Worm (Caenorhabditis elegans) whole organism, early embryonic: ENCODE results near the gene C54E4.4.

ENCODE experiments used
- B0310.2 ChIP-seq: sonication (generic microtip); optimal IDR thresholded peaks from 2 replicates; lab custom pipeline; 2016; ENCODE audit warnings: mild to moderate bottlenecking, missing genetic modification characterization, missing compliant biosample characterization
- F13C5.2 ChIP-seq: sonication (generic microtip); optimal IDR thresholded peaks from 2 replicates; lab custom pipeline; 2017; ENCODE audit warnings: mild to moderate bottlenecking, missing genetic modification characterization, inconsistent platforms, missing compliant biosample characterization
- aly-1 ChIP-seq: sonication (generic microtip); optimal IDR thresholded peaks from 2 replicates; lab custom pipeline; 2016; ENCODE audit warnings: missing genetic modification characterization, missing compliant biosample characterization
- ama-1 ChIP-seq: fragments of 150-350 bp; optimal IDR thresholded peaks from 2 replicates; lab custom pipeline; 2014
- ceh-13 ChIP-seq: fragments of 200-800 bp; sonication (Bioruptor generic); optimal IDR thresholded peaks from 2 replicates; lab custom pipeline; 2018; ENCODE audit warnings: mild to moderate bottlenecking, missing genetic modification characterization, missing compliant biosample characterization
- ceh-36 ChIP-seq: sonication (generic microtip); optimal IDR thresholded peaks from 2 replicates; lab custom pipeline; 2016; ENCODE audit warnings: missing genetic modification characterization, inconsistent platforms, missing compliant biosample characterization
- ets-7 ChIP-seq: sonication (generic microtip); optimal IDR thresholded peaks from 2 replicates; lab custom pipeline; 2016; ENCODE audit warnings: missing genotype, missing genetic modification characterization, missing compliant biosample characterization
- flt-1 ChIP-seq: fragments of 200-800 bp; sonication (Bioruptor generic); IDR thresholded peaks from 2 replicates; pipeline ENCODE4 v1.3.6; 2022; ENCODE audit warnings: missing genetic modification characterization, missing compliant biosample characterization
- hmbx-1 ChIP-seq: sonication (generic microtip); optimal IDR thresholded peaks from 2 replicates; lab custom pipeline; 2016; ENCODE audit warnings: mild to moderate bottlenecking, missing genetic modification characterization, missing compliant biosample characterization
- hmg-4 ChIP-seq: fragments of 200-800 bp; sonication (Bioruptor generic); optimal IDR thresholded peaks from 2 replicates; lab custom pipeline; 2018; ENCODE audit warnings: mild to moderate bottlenecking, missing genetic modification characterization, missing compliant biosample characterization
- hnd-1 ChIP-seq: sonication (generic microtip); optimal IDR thresholded peaks from 2 replicates; lab custom pipeline; 2016; ENCODE audit warnings: missing genetic modification characterization, missing compliant biosample characterization
- pes-1 ChIP-seq: fragments of 200-800 bp; sonication (Bioruptor generic); IDR thresholded peaks from 2 replicates; pipeline ENCODE4 v1.3.6; 2022; ENCODE audit warnings: missing genetic modification reagents, missing genetic modification characterization, missing compliant biosample characterization
- scrt-1 ChIP-seq: fragments of 200-800 bp; sonication (Bioruptor generic); IDR thresholded peaks from 2 replicates; pipeline ENCODE4 v1.3.6; 2022; ENCODE audit warnings: missing genetic modification characterization, missing compliant biosample characterization
- sea-1 ChIP-seq: fragments of 200-800 bp; sonication (Bioruptor generic); conservative IDR thresholded peaks from 2 replicates; pipeline ENCODE4 v1.3.6; 2022; ENCODE audit warnings: missing genetic modification characterization, missing compliant biosample characterization
- tbx-11 ChIP-seq: fragments of 200-800 bp; sonication (Bioruptor generic); IDR thresholded peaks from 2 replicates; pipeline ENCODE4 v1.3.6; 2022; ENCODE audit warnings: missing genetic modification characterization, missing compliant biosample characterization
- tbx-37 ChIP-seq: fragments of 200-800 bp; sonication (Bioruptor generic); conservative IDR thresholded peaks from 2 replicates; pipeline ENCODE4 v1.3.6; 2022; ENCODE audit warnings: missing genetic modification reagents, missing genetic modification characterization, missing compliant biosample characterization
- tra-4 ChIP-seq: sonication (generic microtip); optimal IDR thresholded peaks from 2 replicates; lab custom pipeline; 2017; ENCODE audit warnings: missing genetic modification characterization, missing compliant biosample characterization

The C54E4.4 gene

DNA sequence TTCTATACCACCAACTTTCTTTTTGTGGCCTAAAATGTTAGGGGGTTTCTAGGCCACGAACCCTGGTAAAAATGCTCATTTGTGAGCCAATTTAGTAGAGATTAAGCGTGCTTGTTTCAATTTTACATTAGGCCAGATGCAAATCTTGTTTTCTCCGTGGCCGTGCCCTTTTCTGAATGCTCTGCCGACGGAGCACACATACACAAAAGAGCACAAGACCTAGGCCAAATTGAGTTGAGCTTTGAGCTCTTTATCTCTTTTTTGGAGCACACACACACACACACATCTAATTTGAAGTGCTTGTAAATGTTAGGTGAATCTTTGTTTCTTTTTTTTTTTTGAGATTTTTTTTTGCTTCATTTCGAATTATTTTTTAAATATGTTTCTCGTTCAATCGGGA, 4.5 kb upstream of the C54E4.4 start:
- TF ChIP-seq ama-1 (lab: Kevin White, UChicago) (no peak), aly-1 (tag; lab: Kevin White, UChicago) (no peak), hmg-4 (GFP tag; lab: Kevin White, UChicago) (no peak), scrt-1 (GFP tag; lab: Robert Waterston, UW) (no peak), sea-1 (no peak), tbx-37 (GFP tag; lab: Robert Waterston, UW) (no peak), ceh-13 (GFP tag; lab: Kevin White, UChicago) (no peak), pes-1 (no peak), hnd-1 (tag; lab: Kevin White, UChicago) (no peak), tra-4 (tag; lab: Kevin White, UChicago) (no peak), flt-1 (GFP tag; lab: Robert Waterston, UW) (no peak), B0310.2 (no peak), F13C5.2 (tag; lab: Kevin White, UChicago) (no peak), ets-7 (tag; lab: Kevin White, UChicago) (no peak), hmbx-1 (tag; lab: Kevin White, UChicago) (no peak)

- TF ChIP-seq hmg-4 (GFP tag; lab: Kevin White, UChicago) = no peak
- TF ChIP-seq ceh-36 (tag; lab: Kevin White, UChicago) = no peak
- TF ChIP-seq F13C5.2 (tag; lab: Kevin White, UChicago) = no peak
- TF ChIP-seq ets-7 (tag; lab: Kevin White, UChicago) = no peak
- TF ChIP-seq flt-1 (GFP tag; lab: Robert Waterston, UW) = no peak
- no peak for TF ChIP-seq sea-1
- no peak for TF ChIP-seq hnd-1 (tag; lab: Kevin White, UChicago)
- no peak for TF ChIP-seq B0310.2
- no peak for TF ChIP-seq ama-1 (lab: Kevin White, UChicago)
- TF ChIP-seq hmbx-1 (tag; lab: Kevin White, UChicago) = no peak
- TF ChIP-seq pes-1 = no peak
- TF ChIP-seq ceh-13 (GFP tag; lab: Kevin White, UChicago) = no peak
- TF ChIP-seq aly-1 (tag; lab: Kevin White, UChicago) = no peak
- no peak for TF ChIP-seq tbx-11
- no peak for TF ChIP-seq tra-4 (tag; lab: Kevin White, UChicago)
- no peak for TF ChIP-seq tbx-37 (GFP tag; lab: Robert Waterston, UW)
- no peak for TF ChIP-seq scrt-1 (GFP tag; lab: Robert Waterston, UW)
Measured at ce11 chrIV:2170332-2170731, 1.9 kb upstream of the C54E4.4 start.

DNA sequence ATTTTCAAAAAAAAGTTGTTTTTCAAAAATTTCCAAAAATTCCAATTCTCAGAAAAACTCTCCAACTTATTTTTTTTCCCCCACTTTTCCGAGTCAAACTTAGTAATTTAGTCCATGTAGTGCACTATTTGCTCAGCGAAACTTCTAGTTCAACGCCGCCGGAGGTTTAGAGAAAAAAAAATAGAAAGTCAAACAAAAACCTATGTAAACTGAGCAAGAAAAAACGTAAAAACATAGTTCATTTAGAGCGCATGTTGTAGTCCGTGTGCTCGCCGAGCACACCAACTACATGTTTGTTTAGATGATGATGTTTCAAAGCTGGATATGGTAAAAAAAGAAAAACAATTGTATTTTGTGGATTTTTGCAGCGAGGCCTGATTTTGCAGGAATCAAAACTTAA, 6.2 kb downstream of the C54E4.4 start:
- TF ChIP-seq sea-1 (no peak), F13C5.2 (tag; lab: Kevin White, UChicago) (no peak), hmg-4 (GFP tag; lab: Kevin White, UChicago) (no peak), pes-1 (no peak), hmbx-1 (tag; lab: Kevin White, UChicago) (no peak), ets-7 (tag; lab: Kevin White, UChicago) (no peak), ceh-13 (GFP tag; lab: Kevin White, UChicago) (no peak), hnd-1 (tag; lab: Kevin White, UChicago) (no peak), aly-1 (tag; lab: Kevin White, UChicago) (no peak), tbx-37 (GFP tag; lab: Robert Waterston, UW) (no peak), flt-1 (GFP tag; lab: Robert Waterston, UW) (no peak), tbx-11 (no peak), ceh-36 (tag; lab: Kevin White, UChicago) (no peak)

DNA sequence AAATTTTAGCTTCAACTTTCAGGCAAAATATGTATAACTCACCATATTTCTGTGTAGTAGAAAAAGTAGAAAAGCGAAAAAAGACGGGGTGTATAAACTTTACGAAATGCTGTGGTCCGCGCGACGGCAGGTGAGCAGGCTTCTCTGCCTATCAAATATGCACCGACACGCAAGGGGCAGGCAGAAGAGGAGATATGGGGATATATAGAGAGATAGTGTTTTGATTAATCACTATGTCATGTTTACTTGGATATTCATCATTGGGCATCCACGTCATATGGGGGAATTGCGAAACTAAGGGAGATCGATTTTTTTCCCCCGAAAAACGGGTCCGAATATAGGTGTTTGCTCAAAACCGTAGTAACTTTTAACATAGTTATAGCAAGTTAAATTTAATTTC, 9.3 kb downstream of the C54E4.4 start, which contains the start of gene gcy-37:
gcy-37 (minus strand) TSS at position 101 of the 400 bp plus-strand sequence.
- TF ChIP-seq sea-1 (no peak), F13C5.2 (tag; lab: Kevin White, UChicago) (no peak), tbx-11 (no peak), pes-1 (no peak), flt-1 (GFP tag; lab: Robert Waterston, UW) (no peak), hmbx-1 (tag; lab: Kevin White, UChicago) (no peak), ets-7 (tag; lab: Kevin White, UChicago) (no peak), B0310.2 (no peak), ceh-36 (tag; lab: Kevin White, UChicago) (no peak), scrt-1 (GFP tag; lab: Robert Waterston, UW) (no peak), tbx-37 (GFP tag; lab: Robert Waterston, UW) (no peak)

DNA sequence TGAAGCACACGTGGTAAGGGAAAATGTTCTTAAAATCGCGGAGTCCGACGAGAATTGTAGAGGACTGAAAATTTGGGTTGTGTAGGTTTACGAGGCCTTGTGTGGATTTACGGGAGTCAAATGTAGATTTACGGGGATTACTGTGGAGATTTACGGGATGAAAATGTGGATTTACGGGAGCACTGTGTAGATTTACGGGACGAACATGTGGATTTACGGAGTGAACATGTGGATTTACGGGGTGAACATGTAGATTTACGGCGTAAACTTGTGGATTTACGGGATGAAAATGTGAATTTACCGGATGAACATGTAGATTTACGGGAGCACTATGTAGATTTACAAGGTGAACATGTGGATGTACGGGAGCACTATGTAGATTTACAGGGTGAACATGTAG, 12.2 kb downstream of the C54E4.4 start:
- TF ChIP-seq scrt-1 (GFP tag; lab: Robert Waterston, UW) = no peak
- TF ChIP-seq ets-7 (tag; lab: Kevin White, UChicago) = no peak
- no peak for TF ChIP-seq hmbx-1 (tag; lab: Kevin White, UChicago)
- no peak for TF ChIP-seq F13C5.2 (tag; lab: Kevin White, UChicago)
- no peak for TF ChIP-seq pes-1
- no peak for TF ChIP-seq ceh-36 (tag; lab: Kevin White, UChicago)
- no peak for TF ChIP-seq hmg-4 (GFP tag; lab: Kevin White, UChicago)
- TF ChIP-seq tra-4 (tag; lab: Kevin White, UChicago) = no peak
- TF ChIP-seq ceh-13 (GFP tag; lab: Kevin White, UChicago) = no peak

ce11 chrIV:2149247-2149756, 19.1 kb downstream of the C54E4.4 start, which contains the start of gene C54E4.5:
Gene C54E4.5, minus strand, starts transcription at chrIV:2149297.
- TF ChIP-seq F13C5.2 (tag; lab: Kevin White, UChicago) = no peak
- TF ChIP-seq flt-1 (GFP tag; lab: Robert Waterston, UW) = no peak
- no peak for TF ChIP-seq aly-1 (tag; lab: Kevin White, UChicago)
- no peak for TF ChIP-seq pes-1
- no peak for TF ChIP-seq ceh-36 (tag; lab: Kevin White, UChicago)
- no peak for TF ChIP-seq scrt-1 (GFP tag; lab: Robert Waterston, UW)
- TF ChIP-seq ceh-13 (GFP tag; lab: Kevin White, UChicago) = no peak
- no peak for TF ChIP-seq B0310.2
- no peak for TF ChIP-seq tra-4 (tag; lab: Kevin White, UChicago)
- TF ChIP-seq ama-1 (lab: Kevin White, UChicago) = no peak
- no peak for TF ChIP-seq hnd-1 (tag; lab: Kevin White, UChicago)
- TF ChIP-seq hmbx-1 (tag; lab: Kevin White, UChicago) = no peak
- TF ChIP-seq hmg-4 (GFP tag; lab: Kevin White, UChicago) = no peak
- no peak for TF ChIP-seq tbx-37 (GFP tag; lab: Robert Waterston, UW)
- TF ChIP-seq ets-7 (tag; lab: Kevin White, UChicago) = no peak
- TF ChIP-seq sea-1 = no peak
- no peak for TF ChIP-seq tbx-11
